Worm (Caenorhabditis elegans) whole organism, mixed stage, embryonic: ENCODE results near the gene irg-3.
A peak's percentile ranks its signal among the peaks of the same experiment; 100 is the strongest.
"Not testable (repeated sequence)": the region's sequence is repeated elsewhere in the genome, so short reads cannot be mapped to it uniquely, and the experiment has no call there.

ENCODE experiments used
- M03D4.4 ChIP-seq: sonication (generic microtip); optimal IDR thresholded peaks from 2 replicates; lab custom pipeline; 2017; ENCODE audit warnings: mild to moderate bottlenecking, missing genetic modification characterization, missing compliant biosample characterization
- bed-3 ChIP-seq: fragments of 200-800 bp; sonication (Bioruptor generic); optimal IDR thresholded peaks from 3 replicates; lab custom pipeline; 2018; ENCODE audit warnings: mild to moderate bottlenecking, missing genetic modification characterization, moderate library complexity, missing compliant biosample characterization
- blmp-1 ChIP-seq: fragments of 150-350 bp; optimal IDR thresholded peaks from 2 replicates; lab custom pipeline; 2014; ENCODE audit warnings: missing biosample characterization, missing genetic modification characterization
- ceh-83 ChIP-seq: fragments of 200-800 bp; sonication (Bioruptor generic); optimal IDR thresholded peaks from 2 replicates; lab custom pipeline; 2018; ENCODE audit warnings: mild to moderate bottlenecking, missing genetic modification characterization, missing compliant biosample characterization
- ces-1 ChIP-seq: fragments of 150-350 bp; optimal IDR thresholded peaks from 2 replicates; lab custom pipeline; 2014; ENCODE audit warnings: missing biosample characterization, missing genetic modification reagents, missing genetic modification characterization
- cnd-1 ChIP-seq: fragments of 200-800 bp; sonication (Bioruptor generic); optimal IDR thresholded peaks from 2 replicates; lab custom pipeline; 2018; ENCODE audit warnings: mild to moderate bottlenecking, missing genetic modification characterization, missing compliant biosample characterization
- drap-1 ChIP-seq: fragments of 200-800 bp; sonication (Bioruptor generic); optimal IDR thresholded peaks from 3 replicates; lab custom pipeline; 2018; ENCODE audit warnings: mild to moderate bottlenecking, missing genetic modification characterization, missing compliant biosample characterization
- elt-1 ChIP-seq: sonication (generic microtip); optimal IDR thresholded peaks from 2 replicates; lab custom pipeline; 2017; ENCODE audit warnings: missing genetic modification characterization, mild to moderate bottlenecking, missing compliant biosample characterization, antibody characterized with exemption, moderate library complexity, borderline replicate concordance; ENCODE audit not compliant: insufficient read depth
- elt-3 ChIP-seq: fragments of 150-350 bp; optimal IDR thresholded peaks from 2 replicates; lab custom pipeline; 2014; ENCODE audit warnings: missing biosample characterization, missing genetic modification characterization
- flh-1 ChIP-seq: fragments of 200-800 bp; sonication (Bioruptor generic); optimal IDR thresholded peaks from 2 replicates; lab custom pipeline; 2018; ENCODE audit warnings: mild to moderate bottlenecking, missing genetic modification characterization, moderate library complexity, missing compliant biosample characterization
- ham-2 ChIP-seq: fragments of 200-800 bp; sonication (Bioruptor generic); optimal IDR thresholded peaks from 2 replicates; lab custom pipeline; 2018; ENCODE audit warnings: mild to moderate bottlenecking, missing genetic modification characterization, missing compliant biosample characterization
- hlh-1 ChIP-seq: fragments of 150-350 bp; optimal IDR thresholded peaks from 2 replicates; lab custom pipeline; 2014; ENCODE audit warnings: missing biosample characterization, missing genetic modification reagents, missing genetic modification characterization
- lin-13 ChIP-seq: fragments of 150-350 bp; optimal IDR thresholded peaks from 2 replicates; lab custom pipeline; 2014; ENCODE audit warnings: missing biosample characterization, missing genetic modification characterization
- lin-32 ChIP-seq: fragments of 200-800 bp; sonication (Bioruptor generic); optimal IDR thresholded peaks from 2 replicates; lab custom pipeline; 2018; ENCODE audit warnings: mild to moderate bottlenecking, missing genetic modification characterization, missing compliant biosample characterization
- lsy-2 ChIP-seq: fragments of 150-350 bp; optimal IDR thresholded peaks from 2 replicates; lab custom pipeline; 2014; ENCODE audit warnings: missing biosample characterization, missing genetic modification characterization
- mep-1 ChIP-seq: fragments of 150-350 bp; optimal IDR thresholded peaks from 2 replicates; lab custom pipeline; 2017; ENCODE audit warnings: missing biosample characterization, missing genetic modification reagents, missing genetic modification characterization, inconsistent platforms
- mls-2 ChIP-seq: sonication (generic microtip); optimal IDR thresholded peaks from 2 replicates; lab custom pipeline; 2016; ENCODE audit warnings: mild to moderate bottlenecking, missing genetic modification characterization, moderate library complexity, missing compliant biosample characterization
- nhr-2 ChIP-seq: fragments of 150-350 bp; optimal IDR thresholded peaks from 2 replicates; lab custom pipeline; 2014; ENCODE audit warnings: missing biosample characterization, missing genetic modification characterization
- nhr-237 ChIP-seq: fragments of 150-350 bp; optimal IDR thresholded peaks from 2 replicates; lab custom pipeline; 2014; ENCODE audit warnings: missing biosample characterization, missing genetic modification characterization
- nhr-28 ChIP-seq: fragments of 150-350 bp; optimal IDR thresholded peaks from 2 replicates; lab custom pipeline; 2014; ENCODE audit warnings: missing biosample characterization, missing genetic modification characterization
- pha-4 ChIP-seq: fragments of 150-350 bp; optimal IDR thresholded peaks from 2 replicates; lab custom pipeline; 2018; ENCODE audit warnings: missing biosample characterization, missing genetic modification reagents, missing genetic modification characterization
- snpc-4 ChIP-seq: fragments of 150-350 bp; optimal IDR thresholded peaks from 2 replicates; lab custom pipeline; 2014; ENCODE audit warnings: missing biosample characterization, missing genetic modification characterization
- sptf-1 ChIP-seq: sonication (generic microtip); optimal IDR thresholded peaks from 2 replicates; lab custom pipeline; 2017; ENCODE audit warnings: mild to moderate bottlenecking, missing genetic modification characterization, moderate library complexity, missing compliant biosample characterization
- unc-120 ChIP-seq: sonication (generic microtip); optimal IDR thresholded peaks from 2 replicates; lab custom pipeline; 2017; ENCODE audit warnings: missing genetic modification characterization, missing compliant biosample characterization; ENCODE audit not compliant: poor library complexity, severe bottlenecking
- unc-62 ChIP-seq: fragments of 150-350 bp; optimal IDR thresholded peaks from 2 replicates; lab custom pipeline; 2014; ENCODE audit warnings: missing biosample characterization, missing genetic modification reagents, missing genetic modification characterization
- ztf-11 ChIP-seq: fragments of 150-350 bp; optimal IDR thresholded peaks from 2 replicates; lab custom pipeline; 2014; ENCODE audit warnings: missing biosample characterization, missing genetic modification characterization

The irg-3 gene

DNA sequence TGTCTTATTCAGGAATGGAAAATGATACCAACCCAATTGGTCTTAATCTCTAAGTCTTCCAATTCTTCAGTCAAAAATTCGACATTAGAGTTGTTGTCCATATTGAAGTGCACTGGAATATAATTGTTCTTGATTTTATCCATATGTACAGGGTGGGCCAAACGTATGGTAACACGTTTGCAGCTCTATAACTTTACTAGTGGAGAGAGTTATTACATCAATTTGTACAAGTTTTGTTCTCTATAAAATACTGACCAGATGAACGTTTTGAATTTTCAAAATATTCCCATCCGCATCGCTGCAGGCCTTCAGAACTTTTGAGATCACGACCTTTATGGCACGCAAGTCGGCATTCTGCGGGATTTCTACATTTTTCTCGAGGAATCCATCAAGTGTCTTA is 6.4 kb downstream of the irg-3 start, which contains the start of gene F53E10.5:
TSS of gene F53E10.5 (minus strand) at position 101 of the 400 bp plus-strand sequence.
- TF ChIP-seq ces-1 (GFP tag; lab: Kevin White, UChicago); snpc-4 (tag; lab: Kevin White, UChicago); pha-4 (tag; lab: Kevin White, UChicago): not testable (repeated sequence)
- TF ChIP-seq, all 35 proteins: peak for 0; not testable (repeated sequence) for 35

DNA sequence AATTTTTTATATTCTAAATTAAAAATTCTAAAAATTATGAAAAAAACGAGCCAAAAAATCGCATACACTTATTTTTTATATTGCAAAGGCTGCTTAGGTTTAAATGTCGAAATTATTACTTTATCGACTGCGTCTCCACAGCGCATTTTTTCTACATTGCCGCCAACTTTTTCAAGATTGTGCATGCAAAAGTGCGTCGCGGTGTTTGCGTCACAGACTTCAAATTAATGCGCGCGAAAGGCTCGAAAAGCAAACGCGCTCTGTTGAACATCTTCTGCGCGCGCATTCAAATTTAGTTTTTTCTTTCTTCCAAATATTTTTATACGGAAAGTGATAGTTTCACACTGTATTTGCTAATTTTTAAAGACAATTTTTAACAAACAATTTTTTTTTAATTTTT is 8.2 kb downstream of the irg-3 start:
- TF ChIP-seq flh-1 (no peak), ces-1 (GFP tag; lab: Kevin White, UChicago) (peak; percentile 36), ham-2 (GFP tag; lab: Kevin White, UChicago) (no peak), lsy-2 (tag; lab: Kevin White, UChicago) (peak; percentile 38), unc-120 (tag; lab: Kevin White, UChicago) (peak; percentile 38), unc-62 (GFP tag; lab: Kevin White, UChicago) (no peak), nhr-237 (tag; lab: Kevin White, UChicago) (peak; percentile 63), ceh-83 (GFP tag; lab: Kevin White, UChicago) (no peak), mep-1 (tag; lab: Kevin White, UChicago) (peak; percentile 48), mls-2 (tag; lab: Kevin White, UChicago) (no peak)
- TF ChIP-seq, all 35 proteins: peak for 5

DNA sequence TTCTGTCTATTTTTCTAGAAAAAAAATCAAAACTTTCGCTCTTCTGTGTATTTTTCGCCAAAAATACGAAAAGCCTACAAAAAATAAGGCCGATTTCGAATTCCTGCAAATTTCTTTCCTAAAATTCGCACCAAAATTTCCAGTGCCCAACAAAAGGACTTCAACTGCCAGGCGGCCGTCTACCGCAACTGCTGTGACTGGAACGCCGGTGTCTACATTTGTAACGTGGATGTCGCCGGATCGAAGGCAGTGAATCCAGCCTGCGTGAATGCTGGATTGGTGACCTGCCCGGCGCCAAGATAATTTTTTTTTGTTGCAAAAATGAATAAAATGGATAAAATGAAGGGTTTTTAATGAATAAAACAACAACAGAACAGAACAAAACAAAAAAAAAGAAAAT is 9.4 kb downstream of the irg-3 start:
- TF ChIP-seq pha-4 (tag; lab: Kevin White, UChicago) (no peak), hlh-1 (tag; lab: Kevin White, UChicago) (no peak), ztf-11 (no peak), cnd-1 (tag; lab: Kevin White, UChicago) (no peak), mls-2 (tag; lab: Kevin White, UChicago) (no peak), bed-3 (GFP tag; lab: Kevin White, UChicago) (no peak), elt-1 (no peak), blmp-1 (tag; lab: Kevin White, UChicago) (no peak), flh-1 (no peak), lin-32 (GFP tag; lab: Kevin White, UChicago) (no peak), drap-1 (GFP tag; lab: Kevin White, UChicago) (no peak), ceh-83 (GFP tag; lab: Kevin White, UChicago) (no peak), unc-120 (tag; lab: Kevin White, UChicago) (no peak), nhr-28 (tag; lab: Kevin White, UChicago) (no peak), nhr-2 (tag; lab: Kevin White, UChicago) (no peak), nhr-237 (tag; lab: Kevin White, UChicago) (no peak), unc-62 (GFP tag; lab: Kevin White, UChicago) (no peak), elt-3 (tag; lab: Kevin White, UChicago) (no peak)

DNA sequence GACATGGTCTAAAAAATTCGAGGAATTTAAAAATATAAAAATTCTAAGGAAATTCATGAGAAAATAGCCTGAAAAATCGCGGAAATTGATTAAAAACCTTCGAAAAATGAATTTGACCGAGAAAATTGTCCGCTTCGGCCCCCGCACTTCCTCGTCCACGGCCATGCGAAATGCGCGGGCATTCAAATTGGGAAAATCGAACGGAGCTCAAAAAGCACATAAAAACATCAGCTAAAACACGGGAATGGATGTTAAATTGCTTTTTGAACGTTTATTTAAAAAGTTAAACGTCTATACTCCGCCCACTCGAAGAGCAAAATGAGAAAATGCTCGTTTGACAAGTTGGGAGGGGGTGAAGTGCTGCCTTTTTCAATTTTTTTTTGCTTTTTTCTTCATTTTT is 10.7 kb downstream of the irg-3 start, which contains the start of gene F53E10.6:
TSS of gene F53E10.6 (minus strand) at position 8 of the 400 bp plus-strand sequence.
- TF ChIP-seq unc-62 (GFP tag; lab: Kevin White, UChicago) (no peak), hlh-1 (tag; lab: Kevin White, UChicago) (no peak), blmp-1 (tag; lab: Kevin White, UChicago) (no peak), M03D4.4 (tag; lab: Kevin White, UChicago) (no peak), ces-1 (GFP tag; lab: Kevin White, UChicago) (peak; percentile 6), ham-2 (GFP tag; lab: Kevin White, UChicago) (no peak), mls-2 (tag; lab: Kevin White, UChicago) (no peak), nhr-28 (tag; lab: Kevin White, UChicago) (no peak), sptf-1 (tag; lab: Kevin White, UChicago) (no peak)

DNA sequence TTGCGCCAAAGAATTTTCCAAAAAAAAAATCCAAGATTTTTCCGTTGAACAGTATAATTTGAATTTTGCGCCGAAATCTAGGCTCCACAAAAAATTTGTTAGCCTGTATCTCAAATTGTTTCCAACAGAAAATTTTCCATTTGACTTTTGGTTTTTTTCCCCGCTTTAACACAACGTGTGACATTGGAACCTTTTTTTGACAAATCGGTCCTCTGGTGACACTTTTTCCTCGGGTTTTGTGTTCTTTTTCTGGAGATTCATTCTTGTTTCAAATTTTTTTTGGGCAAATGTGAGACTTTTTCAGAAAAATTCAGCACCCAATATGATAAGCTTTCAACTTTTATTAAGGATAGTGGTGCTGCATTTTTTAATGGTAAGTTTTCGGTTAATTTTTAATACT is 16.0 kb downstream of the irg-3 start, which contains the start of gene acr-17:
TSS of gene acr-17 (plus strand) at position 301 of the 400 bp plus-strand sequence.
- TF ChIP-seq ceh-83 (GFP tag; lab: Kevin White, UChicago): no peak
- TF ChIP-seq, all 35 proteins: peak for 0

DNA sequence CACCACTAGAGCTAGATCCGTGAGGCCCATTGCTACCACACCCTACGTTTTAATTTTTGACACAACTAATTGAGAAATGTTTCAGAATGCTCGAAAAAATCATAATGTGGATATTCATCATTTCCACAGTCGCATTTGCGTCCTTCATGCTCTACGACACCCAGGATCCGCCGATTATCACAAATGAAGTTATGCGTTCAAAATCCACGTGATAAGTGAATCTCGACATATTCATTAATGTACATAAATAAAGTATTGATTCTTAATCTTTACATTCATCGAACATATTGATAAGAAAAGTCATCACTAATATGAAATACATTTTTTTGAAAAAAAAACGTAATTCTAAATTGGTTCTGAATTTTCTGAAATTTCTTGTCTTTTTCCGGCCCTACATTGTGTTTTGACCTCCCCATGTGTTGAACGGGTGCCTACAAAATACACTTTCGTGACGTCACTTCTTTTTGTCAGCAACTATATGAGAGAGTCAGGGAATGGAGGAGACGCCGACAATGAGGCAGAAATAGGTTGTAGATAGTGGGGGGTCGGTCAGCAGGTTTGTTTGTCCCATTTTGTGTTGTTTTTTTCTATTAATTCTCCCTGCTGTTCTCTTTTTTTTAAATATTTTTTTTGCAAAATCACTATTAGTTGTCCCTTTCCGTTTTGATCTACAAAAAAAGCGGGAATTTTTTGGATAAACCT is 22.7 kb downstream of the irg-3 start, which contains the start of gene F53E10.1:
TSS of gene F53E10.1 (plus strand) at position 325 of the 702 bp plus-strand sequence.
- no peak for TF ChIP-seq nhr-28 (tag; lab: Kevin White, UChicago)
- TF ChIP-seq mls-2 (tag; lab: Kevin White, UChicago): no peak
- no peak for TF ChIP-seq lin-13
- TF ChIP-seq ztf-11: no peak
- TF ChIP-seq ceh-83 (GFP tag; lab: Kevin White, UChicago): peak; percentile 7
